Worm (Caenorhabditis elegans) whole organism, early embryonic: ENCODE results near the gene R11G10.3.

Experiments
- B0310.2 ChIP-seq: sonication (generic microtip); optimal IDR thresholded peaks from 2 replicates; lab custom pipeline; 2016; ENCODE audit warnings: mild to moderate bottlenecking, missing genetic modification characterization, missing compliant biosample characterization
- F13C5.2 ChIP-seq: sonication (generic microtip); optimal IDR thresholded peaks from 2 replicates; lab custom pipeline; 2017; ENCODE audit warnings: mild to moderate bottlenecking, missing genetic modification characterization, inconsistent platforms, missing compliant biosample characterization
- aly-1 ChIP-seq: sonication (generic microtip); optimal IDR thresholded peaks from 2 replicates; lab custom pipeline; 2016; ENCODE audit warnings: missing genetic modification characterization, missing compliant biosample characterization
- ama-1 ChIP-seq: fragments of 150-350 bp; optimal IDR thresholded peaks from 2 replicates; lab custom pipeline; 2014
- ets-7 ChIP-seq: sonication (generic microtip); optimal IDR thresholded peaks from 2 replicates; lab custom pipeline; 2016; ENCODE audit warnings: missing genotype, missing genetic modification characterization, missing compliant biosample characterization
- flt-1 ChIP-seq: fragments of 200-800 bp; sonication (Bioruptor generic); IDR thresholded peaks from 2 replicates; pipeline ENCODE4 v1.3.6; 2022; ENCODE audit warnings: missing genetic modification characterization, missing compliant biosample characterization
- hmbx-1 ChIP-seq: sonication (generic microtip); optimal IDR thresholded peaks from 2 replicates; lab custom pipeline; 2016; ENCODE audit warnings: mild to moderate bottlenecking, missing genetic modification characterization, missing compliant biosample characterization
- hnd-1 ChIP-seq: sonication (generic microtip); optimal IDR thresholded peaks from 2 replicates; lab custom pipeline; 2016; ENCODE audit warnings: missing genetic modification characterization, missing compliant biosample characterization
- pes-1 ChIP-seq: fragments of 200-800 bp; sonication (Bioruptor generic); IDR thresholded peaks from 2 replicates; pipeline ENCODE4 v1.3.6; 2022; ENCODE audit warnings: missing genetic modification reagents, missing genetic modification characterization, missing compliant biosample characterization
- sea-1 ChIP-seq: fragments of 200-800 bp; sonication (Bioruptor generic); conservative IDR thresholded peaks from 2 replicates; pipeline ENCODE4 v1.3.6; 2022; ENCODE audit warnings: missing genetic modification characterization, missing compliant biosample characterization
- tbx-11 ChIP-seq: fragments of 200-800 bp; sonication (Bioruptor generic); IDR thresholded peaks from 2 replicates; pipeline ENCODE4 v1.3.6; 2022; ENCODE audit warnings: missing genetic modification characterization, missing compliant biosample characterization
- tbx-37 ChIP-seq: fragments of 200-800 bp; sonication (Bioruptor generic); conservative IDR thresholded peaks from 2 replicates; pipeline ENCODE4 v1.3.6; 2022; ENCODE audit warnings: missing genetic modification reagents, missing genetic modification characterization, missing compliant biosample characterization
- tra-4 ChIP-seq: sonication (generic microtip); optimal IDR thresholded peaks from 2 replicates; lab custom pipeline; 2017; ENCODE audit warnings: missing genetic modification characterization, missing compliant biosample characterization

DNA sequence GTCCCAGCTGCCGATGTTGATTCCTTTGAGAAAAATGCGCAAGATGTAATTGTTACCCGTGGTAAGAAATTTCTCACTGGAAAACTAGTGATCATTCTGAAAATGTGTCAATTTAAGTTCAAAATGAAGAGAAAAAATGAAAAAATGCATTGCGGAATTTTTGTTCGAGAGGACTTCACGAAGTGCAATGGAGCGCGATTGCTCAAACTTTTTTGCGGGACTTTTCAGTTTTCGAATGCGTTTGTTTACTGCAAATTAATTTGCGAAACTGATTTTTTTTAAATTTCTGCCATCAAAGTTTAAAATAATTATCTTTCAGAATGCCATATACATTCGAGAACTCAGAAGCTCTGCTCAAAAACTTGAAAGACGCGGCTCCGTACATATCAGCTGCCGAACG lies 45.2 kb downstream of the R11G10.3 start, which contains the start of the genes nuaf-1 and bir-2:
- TF ChIP-seq hnd-1 (tag; lab: Kevin White, UChicago) (no peak), tbx-37 (no peak), flt-1 (no peak), pes-1 (GFP tag; lab: Robert Waterston, UW) (no peak), B0310.2 (no peak), ama-1 (lab: Kevin White, UChicago) (no peak), ets-7 (tag; lab: Kevin White, UChicago) (no peak), F13C5.2 (tag; lab: Kevin White, UChicago) (no peak), sea-1 (no peak), hmbx-1 (tag; lab: Kevin White, UChicago) (no peak), tbx-11 (GFP tag; lab: Robert Waterston, UW) (no peak), aly-1 (tag; lab: Kevin White, UChicago) (no peak), tra-4 (tag; lab: Kevin White, UChicago) (no peak)
